Worm (Caenorhabditis elegans): ENCODE measurements around the gene K08F8.7.

- TF ChIP-seq tra-4 (tag; optimal IDR thresholded peaks at IDR 0.05) (no peak), ceh-13 (GFP tag; optimal IDR thresholded peaks at IDR 0.05) (no peak)
These were observed 44.6 kb upstream of the K08F8.7 start for ce11 chrII:8799725-8800124.

Data from whole organism, early embryonic.